Worm (Caenorhabditis elegans): ENCODE measurements around the gene skr-21.

skr-21 gene

ce11 chrX:13251354-13251843 is 24.9 kb upstream of the skr-21 start (continued):
- TF ChIP-seq nhr-11 (tag; optimal IDR thresholded peaks at IDR 0.05) (no peak), ceh-82 (tag; optimal IDR thresholded peaks at IDR 0.05) (no peak), unc-62 (GFP tag; optimal IDR thresholded peaks at IDR 0.05) (no peak), aly-2 (tag; optimal IDR thresholded peaks at IDR 0.05) (no peak), R02D3.7 (tag; optimal IDR thresholded peaks at IDR 0.05) (no peak), lin-13 (GFP tag; optimal IDR thresholded peaks at IDR 0.05) (peak; percentile 16), dmd-4 (tag; optimal IDR thresholded peaks at IDR 0.05) (no peak), alr-1 (tag; optimal IDR thresholded peaks at IDR 0.05) (no peak), nhr-77 (tag; optimal IDR thresholded peaks at IDR 0.05) (no peak), Y55F3AM.14 (GFP tag; optimal IDR thresholded peaks at IDR 0.05) (peak; percentile 1), mab-5 (tag; optimal IDR thresholded peaks at IDR 0.05) (peak; percentile 1), mdl-1 (tag; optimal IDR thresholded peaks at IDR 0.05) (peak; percentile 96), elt-3 (tag; optimal IDR thresholded peaks at IDR 0.05) (no peak), lsy-2 (tag; optimal IDR thresholded peaks at IDR 0.05) (peak; percentile 1 to 71), F13H6.1 (tag; optimal IDR thresholded peaks at IDR 0.05) (peak; percentile 78), nhr-12 (tag; optimal IDR thresholded peaks at IDR 0.05) (no peak), nhr-21 (tag; optimal IDR thresholded peaks at IDR 0.05) (peak; percentile 69), lin-11 (tag; optimal IDR thresholded peaks at IDR 0.05) (peak; percentile 63)

ce11 chrX:13250163-13250562 is 23.7 kb upstream of the skr-21 start:
- TF ChIP-seq lin-11 (tag; optimal IDR thresholded peaks at IDR 0.05) (no peak), elt-1 (tag; optimal IDR thresholded peaks at IDR 0.05) (no peak), gmeb-1 (tag; optimal IDR thresholded peaks at IDR 0.05) (peak; percentile 61), ama-1 (optimal IDR thresholded peaks at IDR 0.05) (no peak), lin-39 (tag; optimal IDR thresholded peaks at IDR 0.05) (no peak), elt-3 (tag; optimal IDR thresholded peaks at IDR 0.05) (no peak), sma-9 (GFP tag; optimal IDR thresholded peaks at IDR 0.05) (peak; percentile 85), sma-9 (tag; optimal IDR thresholded peaks at IDR 0.05) (no peak), nhr-21 (tag; optimal IDR thresholded peaks at IDR 0.05) (peak; percentile 6), ZK546.5 (tag; optimal IDR thresholded peaks at IDR 0.05) (no peak), mab-5 (tag; optimal IDR thresholded peaks at IDR 0.05) (no peak), ceh-16 (tag; optimal IDR thresholded peaks at IDR 0.05) (no peak), Y55F3AM.14 (GFP tag; optimal IDR thresholded peaks at IDR 0.05) (peak; percentile 36), nhr-25 (tag; optimal IDR thresholded peaks at IDR 0.05) (peak; percentile 79), mbf-1 (tag; optimal IDR thresholded peaks at IDR 0.05) (no peak), ceh-82 (tag; optimal IDR thresholded peaks at IDR 0.05) (no peak), peb-1 (tag; optimal IDR thresholded peaks at IDR 0.05) (no peak), R02D3.7 (tag; optimal IDR thresholded peaks at IDR 0.05) (no peak), nhr-6 (tag; optimal IDR thresholded peaks at IDR 0.05) (no peak), blmp-1 (tag; optimal IDR thresholded peaks at IDR 0.05; ENCODE audit: insufficient read depth) (peak; percentile 70), nhr-10 (tag; optimal IDR thresholded peaks at IDR 0.05) (no peak), C34F6.9 (tag; optimal IDR thresholded peaks at IDR 0.05) (no peak), F13H6.1 (tag; optimal IDR thresholded peaks at IDR 0.05) (peak; percentile 76), nhr-129 (tag; optimal IDR thresholded peaks at IDR 0.05) (peak; percentile 66), nhr-77 (tag; optimal IDR thresholded peaks at IDR 0.05) (no peak), mdl-1 (tag; optimal IDR thresholded peaks at IDR 0.05) (peak; percentile 40 to 69), sma-3 (GFP tag; optimal IDR thresholded peaks at IDR 0.05) (peak; percentile 70), lin-13 (GFP tag; optimal IDR thresholded peaks at IDR 0.05) (no peak), sem-4 (tag; optimal IDR thresholded peaks at IDR 0.05) (peak; percentile 14), fos-1 (tag; optimal IDR thresholded peaks at IDR 0.05) (peak; percentile 54), crh-2 (tag; optimal IDR thresholded peaks at IDR 0.05) (peak; percentile 71), unc-55 (GFP tag; optimal IDR thresholded peaks at IDR 0.05) (no peak), snpc-4 (tag; optimal IDR thresholded peaks at IDR 0.05) (no peak), nhr-23 (tag; optimal IDR thresholded peaks at IDR 0.05) (no peak)

ce11 chrX:13249102-13249501 is 22.6 kb upstream of the skr-21 start:
- no peak for TF ChIP-seq peb-1 (tag; optimal IDR thresholded peaks at IDR 0.05)
- TF ChIP-seq mbf-1 (tag; optimal IDR thresholded peaks at IDR 0.05): no peak
- TF ChIP-seq C34F6.9 (tag; optimal IDR thresholded peaks at IDR 0.05): no peak
- no peak for TF ChIP-seq sma-9 (GFP tag; optimal IDR thresholded peaks at IDR 0.05)
- TF ChIP-seq sma-9 (tag; optimal IDR thresholded peaks at IDR 0.05): no peak
- TF ChIP-seq ZK546.5 (tag; optimal IDR thresholded peaks at IDR 0.05): no peak
- TF ChIP-seq ceh-82 (tag; optimal IDR thresholded peaks at IDR 0.05): no peak
- no peak for TF ChIP-seq ceh-16 (tag; optimal IDR thresholded peaks at IDR 0.05)
- no peak for TF ChIP-seq aly-2 (tag; optimal IDR thresholded peaks at IDR 0.05)
- no peak for TF ChIP-seq alr-1 (tag; optimal IDR thresholded peaks at IDR 0.05)
- no peak for TF ChIP-seq lin-11 (tag; optimal IDR thresholded peaks at IDR 0.05)
- TF ChIP-seq dmd-4 (tag; optimal IDR thresholded peaks at IDR 0.05): no peak
- TF ChIP-seq zag-1 (tag; optimal IDR thresholded peaks at IDR 0.05): no peak
- TF ChIP-seq unc-62 (GFP tag; optimal IDR thresholded peaks at IDR 0.05): no peak
- TF ChIP-seq lin-13 (GFP tag; optimal IDR thresholded peaks at IDR 0.05): no peak
- no peak for TF ChIP-seq ztf-4 (tag; optimal IDR thresholded peaks at IDR 0.05)
- no peak for TF ChIP-seq nhr-129 (tag; optimal IDR thresholded peaks at IDR 0.05)
- no peak for TF ChIP-seq nhr-21 (tag; optimal IDR thresholded peaks at IDR 0.05)
